Worm (Caenorhabditis elegans) whole organism, L3 larva: ENCODE data around the gene lgc-1.
A peak's percentile ranks its signal among the peaks of the same experiment; 100 is the strongest.

Source experiments
- R02D3.7 ChIP-seq: fragments of 150-350 bp; optimal IDR thresholded peaks from 2 replicates; lab custom pipeline; 2014; ENCODE audit warnings: missing biosample characterization, missing genetic modification characterization
- ZK546.5 ChIP-seq: sonication (generic microtip); optimal IDR thresholded peaks from 2 replicates; lab custom pipeline; 2017; ENCODE audit warnings: missing biosample characterization, missing genetic modification characterization
- ama-1 ChIP-seq: fragments of 150-350 bp; optimal IDR thresholded peaks from 2 replicates; lab custom pipeline; 2018
- ceh-16 ChIP-seq: sonication (generic microtip); optimal IDR thresholded peaks from 2 replicates; lab custom pipeline; 2017; ENCODE audit warnings: missing biosample characterization, missing genetic modification characterization
- egl-27 ChIP-seq: sonication (generic microtip); optimal IDR thresholded peaks from 4 replicates; lab custom pipeline; 2017; ENCODE audit warnings: missing biosample characterization, missing genetic modification reagents, missing genetic modification characterization
- elt-1 ChIP-seq: fragments of 150-350 bp; optimal IDR thresholded peaks from 2 replicates; lab custom pipeline; 2014; ENCODE audit warnings: missing biosample characterization, missing genetic modification characterization
- elt-2 ChIP-seq: sonication (generic microtip); optimal IDR thresholded peaks from 2 replicates; lab custom pipeline; 2016; ENCODE audit warnings: missing genetic modification reagents, mild to moderate bottlenecking, missing genetic modification characterization, missing compliant biosample characterization
- elt-3 ChIP-seq, 3 experiments: fragments of 150-350 bp in 1 of 3; sonication (generic microtip) in 2 of 3; optimal IDR thresholded peaks; 2 replicates in 2 of 3; 4 replicates in 1 of 3; lab custom pipeline; 2014 to 2017; ENCODE audit warnings: missing biosample characterization in 3 of 3, missing genetic modification characterization in 3 of 3
- eor-1 ChIP-seq, 2 experiments: fragments of 150-350 bp; optimal IDR thresholded peaks; 2 replicates each; lab custom pipeline; 2014 to 2018; ENCODE audit warnings: missing biosample characterization in 2 of 2, missing genetic modification characterization in 2 of 2
- fkh-10 ChIP-seq: sonication (generic microtip); optimal IDR thresholded peaks from 2 replicates; lab custom pipeline; 2017; ENCODE audit warnings: missing biosample characterization, missing genetic modification reagents, missing genetic modification characterization
- fkh-2 ChIP-seq: fragments of 150-350 bp; optimal IDR thresholded peaks from 2 replicates; lab custom pipeline; 2014; ENCODE audit warnings: missing biosample characterization, missing genetic modification reagents, missing genetic modification characterization
- hmg-11 ChIP-seq: sonication (generic microtip); optimal IDR thresholded peaks from 2 replicates; lab custom pipeline; 2016; ENCODE audit warnings: missing genetic modification characterization, missing compliant biosample characterization
- jun-1 ChIP-seq: fragments of 150-350 bp; optimal IDR thresholded peaks from 2 replicates; lab custom pipeline; 2014; ENCODE audit warnings: missing biosample characterization, missing genetic modification reagents, missing genetic modification characterization
- lin-15B ChIP-seq: fragments of 150-350 bp; optimal IDR thresholded peaks from 2 replicates; lab custom pipeline; 2014; ENCODE audit warnings: missing biosample characterization, missing genetic modification characterization
- lin-39 ChIP-seq: fragments of 150-350 bp; optimal IDR thresholded peaks from 2 replicates; lab custom pipeline; 2018; ENCODE audit warnings: missing biosample characterization, missing genetic modification reagents, missing genetic modification characterization
- lsy-12 ChIP-seq: sonication (generic microtip); optimal IDR thresholded peaks from 2 replicates; lab custom pipeline; 2016; ENCODE audit warnings: mild to moderate bottlenecking, missing genetic modification characterization, missing compliant biosample characterization
- mdl-1 ChIP-seq: fragments of 150-350 bp; optimal IDR thresholded peaks from 2 replicates; lab custom pipeline; 2014; ENCODE audit warnings: missing biosample characterization, missing genetic modification characterization
- mml-1 ChIP-seq: fragments of 150-350 bp; sonication (generic microtip); optimal IDR thresholded peaks from 3 replicates; lab custom pipeline; 2014; ENCODE audit warnings: missing biosample characterization, missing genetic modification characterization
- nfya-1 ChIP-seq: sonication (generic microtip); optimal IDR thresholded peaks from 2 replicates; lab custom pipeline; 2017; ENCODE audit warnings: missing genetic modification characterization, mild to moderate bottlenecking, missing compliant biosample characterization, antibody characterized with exemption, moderate library complexity; ENCODE audit not compliant: insufficient read depth
- nhr-11 ChIP-seq: fragments of 150-350 bp; optimal IDR thresholded peaks from 2 replicates; lab custom pipeline; 2014; ENCODE audit warnings: missing biosample characterization, missing genetic modification characterization
- nhr-12 ChIP-seq: fragments of 150-350 bp; optimal IDR thresholded peaks from 2 replicates; lab custom pipeline; 2014; ENCODE audit warnings: missing biosample characterization, missing genetic modification characterization
- nhr-23 ChIP-seq: fragments of 150-350 bp; optimal IDR thresholded peaks from 2 replicates; lab custom pipeline; 2014; ENCODE audit warnings: missing biosample characterization, missing genetic modification reagents, missing genetic modification characterization
- nhr-237 ChIP-seq: fragments of 150-350 bp; optimal IDR thresholded peaks from 2 replicates; lab custom pipeline; 2014; ENCODE audit warnings: missing biosample characterization, missing genetic modification characterization
- nhr-25 ChIP-seq: sonication (generic microtip); optimal IDR thresholded peaks from 2 replicates; lab custom pipeline; 2017; ENCODE audit warnings: missing biosample characterization, missing genetic modification characterization
- nhr-28 ChIP-seq: fragments of 150-350 bp; optimal IDR thresholded peaks from 2 replicates; lab custom pipeline; 2014; ENCODE audit warnings: missing biosample characterization, missing genetic modification characterization
- nhr-43 ChIP-seq: sonication (generic microtip); optimal IDR thresholded peaks from 2 replicates; lab custom pipeline; 2016; ENCODE audit warnings: mild to moderate bottlenecking, missing genetic modification characterization, missing compliant biosample characterization; ENCODE audit not compliant: poor library complexity, severe bottlenecking
- nhr-76 ChIP-seq: fragments of 150-350 bp; sonication (generic microtip); optimal IDR thresholded peaks from 5 replicates; lab custom pipeline; 2014; ENCODE audit warnings: missing biosample characterization, missing genetic modification characterization
- nhr-77 ChIP-seq: fragments of 150-350 bp; optimal IDR thresholded peaks from 2 replicates; lab custom pipeline; 2014; ENCODE audit warnings: missing biosample characterization, missing genetic modification characterization
- pha-4 ChIP-seq: fragments of 150-350 bp; optimal IDR thresholded peaks from 2 replicates; lab custom pipeline; 2014; ENCODE audit warnings: missing biosample characterization, missing genetic modification reagents, missing genetic modification characterization
- pqm-1 ChIP-seq: fragments of 150-350 bp; optimal IDR thresholded peaks from 2 replicates; lab custom pipeline; 2017; ENCODE audit warnings: missing biosample characterization, missing genetic modification characterization, inconsistent platforms
- sea-2 ChIP-seq: fragments of 150-350 bp; sonication (generic microtip); optimal IDR thresholded peaks from 4 replicates; lab custom pipeline; 2014; ENCODE audit warnings: missing biosample characterization, missing genetic modification reagents, missing genetic modification characterization
- snpc-4 ChIP-seq: fragments of 150-350 bp; optimal IDR thresholded peaks from 2 replicates; lab custom pipeline; 2014; ENCODE audit warnings: missing biosample characterization, missing genetic modification characterization
- tbx-2 ChIP-seq: sonication (generic microtip); optimal IDR thresholded peaks from 2 replicates; lab custom pipeline; 2016; ENCODE audit warnings: mild to moderate bottlenecking, missing genetic modification characterization, missing compliant biosample characterization
- unc-62 ChIP-seq: fragments of 150-350 bp; sonication (generic microtip); optimal IDR thresholded peaks from 4 replicates; lab custom pipeline; 2014; ENCODE audit warnings: missing biosample characterization, missing genetic modification reagents, missing genetic modification characterization
- ztf-11 ChIP-seq: fragments of 150-350 bp; optimal IDR thresholded peaks from 2 replicates; lab custom pipeline; 2014; ENCODE audit warnings: missing biosample characterization, missing genetic modification characterization
- ztf-4 ChIP-seq: fragments of 150-350 bp; optimal IDR thresholded peaks from 2 replicates; lab custom pipeline; 2014; ENCODE audit warnings: missing biosample characterization, missing genetic modification characterization

The lgc-1 gene

DNA sequence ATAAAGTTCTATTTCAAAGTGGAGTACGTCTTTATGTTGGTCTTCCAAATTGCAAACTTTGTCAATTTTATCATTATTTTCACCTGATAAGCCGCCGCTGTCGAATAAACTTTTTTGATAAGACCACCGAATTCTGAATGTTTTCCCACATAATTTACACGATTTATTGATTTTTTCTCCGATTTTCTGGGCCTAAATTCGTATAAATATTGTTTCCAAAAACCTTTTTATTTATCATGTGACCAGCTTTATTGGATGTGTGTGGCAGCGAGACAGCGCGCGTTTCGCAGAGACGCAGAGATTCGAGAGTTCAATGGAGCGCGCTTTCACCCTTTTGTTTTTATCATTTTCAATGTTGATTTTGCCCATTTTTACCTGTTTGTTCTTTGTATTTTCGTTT lies 8.2 kb downstream of the lgc-1 start (continued):
- TF ChIP-seq fkh-10 (GFP tag; lab: Kevin White, UChicago) = peak; percentile 55
- peak; percentile 71 for TF ChIP-seq jun-1 (tag; lab: Kevin White, UChicago)
- no peak for TF ChIP-seq elt-3 (tag; optimal IDR thresholded peaks at IDR 0.05; lab: Kevin White, UChicago)
- no peak for TF ChIP-seq ZK546.5 (tag; lab: Kevin White, UChicago)
- TF ChIP-seq tbx-2 (tag; lab: Kevin White, UChicago) = no peak
- no peak for TF ChIP-seq egl-27 (tag; lab: Kevin White, UChicago)
- TF ChIP-seq lin-39 = peak; percentile 67
- no peak for TF ChIP-seq nhr-12
- TF ChIP-seq elt-1 (tag; lab: Kevin White, UChicago) = no peak
- peak; percentile 57 for TF ChIP-seq hmg-11 (tag; lab: Kevin White, UChicago)
- TF ChIP-seq mml-1 (tag; lab: Kevin White, UChicago) = no peak
- TF ChIP-seq pha-4 = peak; percentile 85
- TF ChIP-seq nhr-77 (tag; lab: Kevin White, UChicago) = no peak

DNA sequence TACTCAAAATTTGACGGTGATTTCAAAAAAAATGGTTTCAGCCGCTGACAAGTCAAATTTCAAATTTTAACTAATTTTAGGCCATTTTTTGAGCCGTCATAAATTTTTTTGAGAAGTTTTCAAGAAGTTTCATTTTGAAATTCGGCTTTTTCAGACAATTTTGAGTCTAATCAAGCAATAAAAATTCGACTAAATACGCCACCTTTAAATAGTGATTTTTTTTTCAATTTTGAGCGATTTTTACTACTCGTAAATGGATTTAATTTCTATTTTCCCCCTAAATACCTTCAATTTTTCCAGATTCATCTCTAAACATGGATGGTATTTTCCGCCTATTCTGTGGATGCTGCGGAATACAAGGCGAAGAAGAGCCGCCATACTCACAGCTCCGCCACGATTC lies 9.4 kb downstream of the lgc-1 start, which contains the start of gene Y45G5AL.1:
Gene Y45G5AL.1 (plus strand): TSS at position 301 of the 400 bp plus-strand sequence.
- TF ChIP-seq nhr-11 (tag; lab: Kevin White, UChicago) (no peak), ztf-11 (tag; lab: Kevin White, UChicago) (no peak), mml-1 (tag; lab: Kevin White, UChicago) (no peak), nhr-77 (tag; lab: Kevin White, UChicago) (no peak), fkh-10 (GFP tag; lab: Kevin White, UChicago) (no peak), pqm-1 (tag; lab: Kevin White, UChicago) (no peak), elt-1 (tag; lab: Kevin White, UChicago) (no peak), snpc-4 (tag; lab: Kevin White, UChicago) (no peak), unc-62 (GFP tag; lab: Kevin White, UChicago) (no peak), lsy-12 (no peak)

DNA sequence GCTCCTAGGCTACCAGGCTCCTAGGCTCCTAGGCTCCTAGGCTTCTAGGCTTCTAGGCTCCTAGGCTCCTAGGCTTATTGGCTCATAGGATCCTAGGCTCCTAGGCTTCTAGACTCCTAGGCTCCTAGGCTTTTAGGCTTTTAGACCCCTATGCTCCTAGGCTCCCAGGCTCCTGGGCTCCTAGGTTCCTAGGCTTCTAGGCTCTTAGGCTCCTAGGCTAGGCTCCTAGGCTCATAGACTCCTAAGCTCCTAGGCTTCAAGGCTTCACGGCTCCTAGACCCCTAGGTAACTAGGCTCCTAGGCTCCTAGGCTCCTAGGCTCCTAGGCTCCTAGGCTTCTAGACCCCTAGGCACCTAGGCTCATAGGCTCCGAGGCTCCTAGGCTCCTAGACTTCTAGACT lies 16.6 kb downstream of the lgc-1 start:
- TF ChIP-seq nhr-25 = no peak
- TF ChIP-seq unc-62 (GFP tag; lab: Kevin White, UChicago) = no peak
- no peak for TF ChIP-seq ZK546.5 (tag; lab: Kevin White, UChicago)
- no peak for TF ChIP-seq eor-1 (tag; optimal IDR thresholded peaks at IDR 0.05; lab: Kevin White, UChicago)
- TF ChIP-seq ztf-4 (tag; lab: Kevin White, UChicago) = no peak
- no peak for TF ChIP-seq elt-2 (tag; lab: Kevin White, UChicago)
- no peak for TF ChIP-seq ceh-16 (tag; lab: Kevin White, UChicago)
- TF ChIP-seq nhr-77 (tag; lab: Kevin White, UChicago) = no peak
- TF ChIP-seq elt-3 (tag; optimal IDR thresholded peaks at IDR 0.05; lab: Kevin White, UChicago) = no peak
- no peak for TF ChIP-seq mdl-1 (tag; lab: Kevin White, UChicago)
- TF ChIP-seq nfya-1 (tag; lab: Kevin White, UChicago) = no peak
- no peak for TF ChIP-seq nhr-23 (tag; lab: Kevin White, UChicago)
- no peak for TF ChIP-seq hmg-11 (tag; lab: Kevin White, UChicago)
- TF ChIP-seq nhr-76 (tag; lab: Kevin White, UChicago) = no peak
- TF ChIP-seq nhr-12 = no peak
- no peak for TF ChIP-seq R02D3.7 (tag; lab: Kevin White, UChicago)
- TF ChIP-seq pqm-1 (tag; lab: Kevin White, UChicago) = no peak
- TF ChIP-seq nhr-28 = no peak
- TF ChIP-seq nhr-43 (tag; lab: Kevin White, UChicago) = no peak
- no peak for TF ChIP-seq ama-1 (lab: Kevin White, UChicago)

DNA sequence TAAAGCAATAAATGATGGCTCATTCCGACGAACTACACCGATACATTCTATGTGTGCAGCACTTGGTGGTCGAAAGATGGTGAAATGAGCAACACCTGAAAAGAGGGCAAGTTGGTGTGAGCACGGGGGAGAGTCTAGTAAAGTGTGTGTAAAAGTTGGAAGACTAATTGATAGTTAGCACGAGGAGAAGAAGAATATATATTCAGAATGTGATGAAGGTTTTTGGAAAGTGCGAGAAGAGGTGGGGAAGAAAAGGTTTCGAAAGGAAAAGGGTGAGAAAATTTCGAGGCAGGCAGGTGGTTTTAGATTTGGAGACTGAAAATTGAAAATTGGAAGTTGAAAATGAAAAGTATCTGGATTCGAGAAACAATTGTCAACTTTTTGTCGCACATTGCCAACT lies 17.4 kb downstream of the lgc-1 start, which contains the start of gene Y45G5AM.6:
Gene Y45G5AM.6 (minus strand): TSS at position 101 of the 400 bp plus-strand sequence.
- TF ChIP-seq elt-1 (tag; lab: Kevin White, UChicago) = no peak

DNA sequence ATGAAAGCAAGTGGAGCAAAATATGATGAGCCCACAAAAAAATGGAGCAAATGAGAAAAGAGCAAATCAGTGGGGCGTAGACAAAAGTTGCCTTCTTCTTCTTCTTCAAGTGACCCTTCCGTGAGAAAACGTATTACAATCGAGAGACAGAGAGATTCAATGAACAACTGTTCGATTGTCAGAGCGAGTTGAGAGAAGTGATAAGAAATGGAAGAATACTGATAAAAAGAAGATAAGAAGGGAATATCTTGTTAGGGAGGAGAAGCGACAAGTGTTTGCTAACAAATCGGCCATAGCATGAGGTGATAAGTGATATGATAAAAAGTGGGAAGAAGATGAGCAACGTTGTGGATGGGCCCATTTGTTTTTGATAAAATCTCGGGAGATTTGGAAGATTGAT lies 22.5 kb downstream of the lgc-1 start:
- TF ChIP-seq elt-2 (tag; lab: Kevin White, UChicago) (peak; percentile 16), pha-4 (no peak), ztf-11 (tag; lab: Kevin White, UChicago) (no peak), nfya-1 (tag; lab: Kevin White, UChicago) (peak; percentile 12), fkh-2 (no peak), sea-2 (GFP tag; lab: Kevin White, UChicago) (no peak), lin-39 (no peak), nhr-25 (no peak), elt-3 (tag; optimal IDR thresholded peaks at IDR 0.05; lab: Kevin White, UChicago) (no peak), lin-15B (tag; lab: Kevin White, UChicago) (no peak), nhr-237 (tag; lab: Kevin White, UChicago) (no peak), hmg-11 (tag; lab: Kevin White, UChicago) (no peak), nhr-76 (tag; lab: Kevin White, UChicago) (no peak), unc-62 (GFP tag; lab: Kevin White, UChicago) (no peak)
- TF ChIP-seq, all 47 proteins: peak for 2
